Fruit fly (Drosophila melanogaster) whole organism, wandering third instar larva: Measurements from ENCODE around the gene CG42818.

Experiments
- CG32264 ChIP-seq: fragments of 200-800 bp; sonication (Bioruptor generic); optimal IDR thresholded peaks from 2 replicates; lab custom pipeline; 2016; ENCODE audit warnings: missing biosample characterization, missing genetic modification characterization
- CG9705 ChIP-seq: fragments of 200-800 bp; sonication (Bioruptor generic); optimal IDR thresholded peaks from 2 replicates; lab custom pipeline; 2018; ENCODE audit warnings: missing biosample characterization, mild to moderate bottlenecking, missing genetic modification characterization
- GATAd ChIP-seq: sonication (Bioruptor generic); optimal IDR thresholded peaks from 2 replicates; lab custom pipeline; 2016; ENCODE audit warnings: missing biosample characterization, missing genetic modification characterization
- Hr78 ChIP-seq: fragments of >200 bp; optimal IDR thresholded peaks from 2 replicates; lab custom pipeline; 2017; ENCODE audit warnings: missing biosample characterization, missing genetic modification characterization
- Hr83 ChIP-seq: fragments of 200-300 bp; sonication (Bioruptor generic); optimal IDR thresholded peaks from 2 replicates; lab custom pipeline; 2016; ENCODE audit warnings: missing biosample characterization, mild to moderate bottlenecking, missing genetic modification characterization, moderate library complexity; ENCODE audit not compliant: poor library complexity, severe bottlenecking
- Jra ChIP-seq: sonication (Bioruptor generic); optimal IDR thresholded peaks from 2 replicates; lab custom pipeline; 2016; ENCODE audit warnings: missing biosample characterization, missing genetic modification characterization
- Myc ChIP-seq: fragments of >200 bp; optimal IDR thresholded peaks from 2 replicates; lab custom pipeline; 2017
- OdsH ChIP-seq: fragments of 200-800 bp; sonication (Bioruptor generic); optimal IDR thresholded peaks from 2 replicates; lab custom pipeline; 2016; ENCODE audit warnings: missing biosample characterization, mild to moderate bottlenecking, missing genetic modification characterization
- Rel ChIP-seq, 2 experiments: fragments of 200-800 bp; sonication (Bioruptor generic) in 1 of 2; optimal IDR thresholded peaks; 2 replicates in 1 of 2; 3 replicates in 1 of 2; lab custom pipeline; 2016 to 2019; ENCODE audit warnings: mild to moderate bottlenecking in 2 of 2, missing biosample characterization in 2 of 2, missing genetic modification characterization in 2 of 2, moderate library complexity in 1 of 2
- Vsx2 ChIP-seq: fragments of 200-300, 225-300 bp; sonication (Bioruptor generic); optimal IDR thresholded peaks from 2 replicates; lab custom pipeline; 2018; ENCODE audit warnings: missing biosample characterization, missing genetic modification characterization; ENCODE audit not compliant: partially characterized antibody
- br ChIP-seq: fragments of 200-800 bp; sonication (Bioruptor generic); optimal IDR thresholded peaks from 2 replicates; lab custom pipeline; 2016; ENCODE audit warnings: missing biosample characterization, missing genetic modification characterization
- brk ChIP-seq: fragments of 200-800 bp; sonication (Bioruptor generic); optimal IDR thresholded peaks from 2 replicates; lab custom pipeline; 2016; ENCODE audit warnings: missing biosample characterization, mild to moderate bottlenecking, missing genetic modification characterization
- dl ChIP-seq, 2 experiments: fragments of 175-275, 200-275 bp in 1 of 2; fragments of 200-275 bp in 1 of 2; sonication (Bioruptor generic); optimal IDR thresholded peaks; lab custom pipeline; 2018; ENCODE audit warnings: mild to moderate bottlenecking in 2 of 2, missing biosample characterization in 2 of 2, missing genetic modification characterization in 2 of 2, moderate library complexity in 2 of 2; ENCODE audit not compliant: partially characterized antibody in 2 of 2, insufficient read depth in 1 of 2
- dmrt93B ChIP-seq: fragments of 200-800 bp; sonication (Bioruptor generic); optimal IDR thresholded peaks from 2 replicates; lab custom pipeline; 2018; ENCODE audit warnings: missing biosample characterization, mild to moderate bottlenecking, missing genetic modification characterization
- foxo ChIP-seq, 2 experiments: fragments of 200-800 bp; sonication (Bioruptor generic); optimal IDR thresholded peaks; 2 replicates in 1 of 2; 3 replicates in 1 of 2; lab custom pipeline; 2016 to 2017; ENCODE audit warnings: missing biosample characterization in 2 of 2, missing genetic modification characterization in 2 of 2
- fru ChIP-seq: fragments of 200-800 bp; sonication (Bioruptor generic); optimal IDR thresholded peaks from 3 replicates; lab custom pipeline; 2016; ENCODE audit warnings: missing biosample characterization, mild to moderate bottlenecking, missing genetic modification characterization
- jim ChIP-seq: fragments of 175-275, 200-325 bp; sonication (Bioruptor generic); optimal IDR thresholded peaks from 2 replicates; lab custom pipeline; 2016; ENCODE audit warnings: missing biosample characterization, mild to moderate bottlenecking, missing genetic modification characterization
- pan ChIP-seq: fragments of >200 bp; optimal IDR thresholded peaks from 2 replicates; lab custom pipeline; 2017
- psq ChIP-seq: fragments of 200-800 bp; sonication (Bioruptor generic); optimal IDR thresholded peaks from 3 replicates; lab custom pipeline; 2017; ENCODE audit warnings: missing biosample characterization, mild to moderate bottlenecking, missing genetic modification characterization, moderate library complexity
- rgr ChIP-seq: fragments of 200-800 bp; sonication (Bioruptor generic); optimal IDR thresholded peaks from 3 replicates; lab custom pipeline; 2016; ENCODE audit warnings: missing biosample characterization, mild to moderate bottlenecking, missing genetic modification characterization
- sage ChIP-seq: fragments of 200-800 bp; sonication (Bioruptor generic); optimal IDR thresholded peaks from 2 replicates; lab custom pipeline; 2016; ENCODE audit warnings: missing biosample characterization, mild to moderate bottlenecking, missing genetic modification characterization
- sv ChIP-seq: fragments of 200-800 bp; sonication (Bioruptor generic); optimal IDR thresholded peaks from 3 replicates; lab custom pipeline; 2016; ENCODE audit warnings: missing biosample characterization, missing genetic modification characterization
- tai ChIP-seq: sonication (Bioruptor generic); optimal IDR thresholded peaks from 2 replicates; lab custom pipeline; 2016; ENCODE audit warnings: missing biosample characterization, missing genetic modification characterization

CG42818 gene

DNA sequence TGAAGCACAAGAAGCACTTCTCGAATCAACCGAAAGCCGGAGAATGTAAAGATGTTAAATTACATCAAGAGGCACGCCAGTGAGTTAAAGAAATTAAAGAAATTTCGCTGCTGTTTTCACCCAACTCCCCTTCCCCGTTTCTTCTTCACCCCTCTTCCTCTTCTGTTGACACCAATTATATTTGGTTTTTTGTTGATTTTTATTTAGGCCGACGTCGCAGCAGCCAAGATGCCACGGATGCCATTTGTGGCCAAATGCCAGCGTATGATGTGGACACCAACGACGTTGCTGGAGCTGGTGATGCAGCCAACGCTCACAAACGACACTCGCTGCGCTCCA is 46.6 kb downstream of the CG42818 start:
- TF ChIP-seq Rel (GFP tag; optimal IDR thresholded peaks at IDR 0.05; lab: Kevin White, UChicago) = no peak
- TF ChIP-seq Rel (tag; optimal IDR thresholded peaks at IDR 0.05; lab: Kevin White, UChicago) = no peak
- TF ChIP-seq brk (GFP tag; lab: Kevin White, UChicago) = no peak
- no peak for TF ChIP-seq dmrt93B
- no peak for TF ChIP-seq Hr83 (GFP tag; lab: Kevin White, UChicago)
- TF ChIP-seq Vsx2 (GFP tag; lab: Kevin White, UChicago) = no peak
- TF ChIP-seq tai (GFP tag; lab: Kevin White, UChicago) = no peak
- TF ChIP-seq CG9705 = no peak
- no peak for TF ChIP-seq psq (GFP tag; lab: Kevin White, UChicago)
- no peak for TF ChIP-seq sage
- no peak for TF ChIP-seq OdsH (GFP tag; lab: Kevin White, UChicago)
- TF ChIP-seq GATAd (GFP tag; lab: Kevin White, UChicago) = no peak
- TF ChIP-seq Myc (lab: Kevin White, UChicago) = no peak
- no peak for TF ChIP-seq br (GFP tag; lab: Kevin White, UChicago)
- TF ChIP-seq foxo (GFP tag; optimal IDR thresholded peaks at IDR 0.05; lab: Kevin White, UChicago) = no peak
- TF ChIP-seq CG32264 (GFP tag; lab: Kevin White, UChicago) = no peak
- TF ChIP-seq pan (lab: Kevin White, UChicago) = no peak
- TF ChIP-seq sv (GFP tag; lab: Kevin White, UChicago) = no peak

DNA sequence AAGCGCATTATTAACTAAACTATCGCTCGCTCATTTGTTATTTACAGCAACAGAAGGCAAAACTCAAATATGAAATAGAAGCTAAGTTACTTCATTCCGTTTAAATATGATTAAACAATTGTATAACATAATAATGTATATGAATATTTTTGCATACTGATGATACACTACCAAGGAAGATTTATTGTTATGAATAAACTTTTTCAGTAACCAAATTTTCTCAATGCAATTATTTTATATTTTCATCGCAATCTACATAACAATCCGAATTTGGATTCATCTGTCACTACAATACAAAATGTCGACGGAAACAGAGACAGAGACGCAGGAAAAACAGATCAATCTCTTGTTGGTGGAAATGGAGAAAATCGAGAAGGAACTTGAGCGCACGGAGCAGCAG is 49.2 kb downstream of the CG42818 start, which contains the start of gene CG17329:
TSS of gene CG17329 (plus strand) at position 301 of the 400 bp plus-strand sequence.
- TF ChIP-seq dl (GFP tag; optimal IDR thresholded peaks at IDR 0.05; lab: Kevin White, UChicago; ENCODE audit: insufficient read depth in 1 of 2, partially characterized antibody in 2 of 2) (no peak), rgr (no peak), Hr78 (GFP tag; lab: Kevin White, UChicago) (no peak), jim (no peak)
- TF ChIP-seq, all 38 proteins: peak for 0

DNA sequence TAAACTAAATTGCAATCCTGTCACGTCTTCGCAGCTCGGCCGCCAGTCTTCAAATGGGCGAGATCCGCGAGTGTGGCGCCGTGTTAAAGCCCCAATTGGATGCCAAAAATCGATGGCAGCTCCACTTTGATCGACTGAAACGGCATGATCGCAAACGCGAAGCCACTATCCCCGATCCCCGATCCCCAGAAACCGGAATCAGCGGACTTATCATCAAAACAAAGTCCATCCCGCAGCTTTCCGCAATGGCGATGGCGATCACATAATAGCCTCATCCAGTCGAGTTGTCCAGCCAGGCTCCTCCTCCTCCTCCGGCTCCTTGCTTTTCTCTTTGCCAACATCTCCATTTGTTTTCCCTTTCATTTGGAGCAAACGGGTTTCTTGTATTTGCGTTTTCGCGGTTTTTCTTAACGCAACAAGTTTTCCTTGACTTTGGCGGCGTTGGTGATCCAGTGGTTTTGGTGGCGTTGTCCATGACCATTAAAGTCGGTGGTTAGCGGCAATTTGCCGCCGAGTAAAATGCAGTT is 51.3 kb downstream of the CG42818 start, which contains the start of gene CG13258:
TSS of gene CG13258 (minus strand) at position 51 of the 527 bp plus-strand sequence.
- no peak for TF ChIP-seq OdsH (GFP tag; lab: Kevin White, UChicago)
- no peak for TF ChIP-seq fru (GFP tag; lab: Kevin White, UChicago)
- TF ChIP-seq brk (GFP tag; lab: Kevin White, UChicago) = no peak
- TF ChIP-seq tai (GFP tag; lab: Kevin White, UChicago) = no peak
- no peak for TF ChIP-seq br (GFP tag; lab: Kevin White, UChicago)
- TF ChIP-seq CG9705 = no peak
- no peak for TF ChIP-seq psq (GFP tag; lab: Kevin White, UChicago)
- TF ChIP-seq Myc (lab: Kevin White, UChicago) = no peak
- no peak for TF ChIP-seq Jra (GFP tag; lab: Kevin White, UChicago)

DNA sequence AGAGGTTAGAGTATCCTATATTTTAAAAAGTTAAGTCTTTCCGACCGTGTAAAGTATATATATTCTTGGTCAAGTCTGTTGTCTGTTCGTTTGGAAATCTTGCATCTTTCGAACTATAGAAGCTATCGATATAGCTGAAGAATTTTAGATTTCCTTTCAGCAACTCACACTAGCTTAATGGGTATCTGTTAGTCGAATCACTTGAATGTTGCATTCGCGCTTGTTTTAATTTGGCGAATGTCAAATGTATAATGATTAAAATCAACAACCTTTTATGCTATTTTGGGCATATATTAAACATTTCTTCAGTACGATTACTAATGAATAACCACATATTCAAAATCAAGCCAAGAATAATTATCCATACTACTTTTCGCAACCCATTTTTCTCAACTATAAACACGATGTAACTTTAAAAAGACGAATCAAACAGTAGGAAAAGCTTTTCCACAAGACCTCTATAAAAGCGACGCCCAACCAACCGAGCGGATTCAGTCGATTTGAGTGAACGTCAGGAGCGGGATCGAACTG is 52.0 kb downstream of the CG42818 start, which contains the start of gene Cyp303a1:
TSS of gene Cyp303a1 (plus strand) at position 481 of the 531 bp plus-strand sequence.
- TF ChIP-seq Vsx2 (GFP tag; lab: Kevin White, UChicago) (no peak), jim (no peak), sage (no peak), br (GFP tag; lab: Kevin White, UChicago) (no peak), tai (GFP tag; lab: Kevin White, UChicago) (no peak)
